Fruit fly (Drosophila melanogaster) whole organism, adult: Measurements from ENCODE around the gene Tango2.

Source experiments
- CG11617 ChIP-seq: fragments of 200-800 bp; sonication (Bioruptor generic); optimal IDR thresholded peaks from 2 replicates; lab custom pipeline; 2017; ENCODE audit warnings: mild to moderate bottlenecking, missing biosample characterization, missing genetic modification reagents, missing genetic modification characterization
- CG12768 ChIP-seq: fragments of 200-800 bp; sonication (Bioruptor generic); optimal IDR thresholded peaks from 2 replicates; lab custom pipeline; 2017; ENCODE audit warnings: missing biosample characterization, missing genetic modification characterization, mild to moderate bottlenecking, moderate library complexity, missing genetic modification reagents
- CG14711 ChIP-seq: fragments of 200-800 bp; sonication (Bioruptor generic); optimal IDR thresholded peaks from 2 replicates; lab custom pipeline; 2018; ENCODE audit warnings: missing biosample characterization, mild to moderate bottlenecking, missing genetic modification characterization, moderate library complexity
- CG33017 ChIP-seq: fragments of 200-800 bp; sonication (Bioruptor generic); optimal IDR thresholded peaks from 2 replicates; lab custom pipeline; 2018; ENCODE audit warnings: missing biosample characterization, mild to moderate bottlenecking, missing genetic modification characterization, moderate library complexity
- CG5204 ChIP-seq: fragments of 200-800 bp; sonication (Bioruptor generic); optimal IDR thresholded peaks from 2 replicates; lab custom pipeline; 2016; ENCODE audit warnings: missing biosample characterization, missing genetic modification characterization
- CG7045 ChIP-seq: fragments of 200-800 bp; sonication (Bioruptor generic); optimal IDR thresholded peaks from 2 replicates; lab custom pipeline; 2017; ENCODE audit warnings: missing biosample characterization, mild to moderate bottlenecking, missing genetic modification characterization
- Clk ChIP-seq: fragments of 200-800 bp; sonication (Bioruptor generic); optimal IDR thresholded peaks from 2 replicates; lab custom pipeline; 2017; ENCODE audit warnings: missing biosample characterization, missing genetic modification characterization
- Crg-1 ChIP-seq: fragments of 200-800 bp; sonication (Bioruptor generic); optimal IDR thresholded peaks from 2 replicates; lab custom pipeline; 2016; ENCODE audit warnings: missing biosample characterization, missing genetic modification characterization
- cic ChIP-seq: fragments of 200-800 bp; sonication (Bioruptor generic); optimal IDR thresholded peaks from 2 replicates; lab custom pipeline; 2017; ENCODE audit warnings: missing biosample characterization, mild to moderate bottlenecking, missing genetic modification characterization, moderate library complexity
- cnc ChIP-seq, 2 experiments: fragments of >200 bp; optimal IDR thresholded peaks; 2 replicates each; lab custom pipeline; 2017
- kay ChIP-seq: fragments of 200-800 bp; sonication (Bioruptor generic); peaks from one replicate; lab custom pipeline; 2016; ENCODE audit warnings: missing biosample characterization, missing genetic modification characterization, borderline replicate concordance
- pad ChIP-seq: fragments of 200-800 bp; sonication (Bioruptor generic); optimal IDR thresholded peaks from 3 replicates; lab custom pipeline; 2017; ENCODE audit warnings: missing biosample characterization, missing genetic modification characterization, mild to moderate bottlenecking, moderate library complexity, missing genetic modification reagents
- tj ChIP-seq: fragments of 200-800 bp; sonication (Bioruptor generic); optimal IDR thresholded peaks from 3 replicates; lab custom pipeline; 2017; ENCODE audit warnings: missing biosample characterization, mild to moderate bottlenecking, missing genetic modification characterization, moderate library complexity
- toe ChIP-seq: fragments of 200-800 bp; sonication (Bioruptor generic); optimal IDR thresholded peaks from 2 replicates; lab custom pipeline; 2016; ENCODE audit warnings: missing biosample characterization, missing genetic modification characterization

DNA sequence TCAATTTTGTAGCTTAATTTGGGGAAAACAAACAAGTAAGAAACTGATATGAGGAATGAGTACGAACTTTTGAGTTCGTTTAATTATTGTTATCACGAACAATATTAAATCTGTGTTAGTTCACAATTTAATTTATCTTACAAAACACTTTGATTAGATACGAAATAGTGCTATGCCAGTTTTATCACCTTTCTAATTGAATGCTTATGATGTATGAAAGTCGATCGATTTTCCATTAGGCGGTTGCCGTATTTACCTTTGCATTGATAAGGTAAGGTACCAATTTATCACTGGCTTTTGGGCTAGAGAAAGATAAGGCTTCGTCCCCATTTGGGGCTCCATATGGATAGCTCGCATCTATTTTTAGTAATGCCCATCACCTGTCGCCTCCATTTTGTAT is 37.5 kb upstream of the Tango2 start:
- no peak for TF ChIP-seq CG33017 (tag; lab: Kevin White, UChicago)
- TF ChIP-seq CG14711 (tag; lab: Kevin White, UChicago), result no peak
- TF ChIP-seq CG5204, result no peak
- no peak for TF ChIP-seq pad (GFP tag; lab: Kevin White, UChicago)
- TF ChIP-seq cnc (optimal IDR thresholded peaks at IDR 0.05; lab: Kevin White, UChicago), result no peak
- TF ChIP-seq CG7045, result no peak
- no peak for TF ChIP-seq CG11617 (GFP tag; lab: Kevin White, UChicago)
- no peak for TF ChIP-seq Clk (GFP tag; lab: Kevin White, UChicago)
- no peak for TF ChIP-seq cic (GFP tag; lab: Kevin White, UChicago)
- TF ChIP-seq Crg-1 (GFP tag; lab: Kevin White, UChicago), result no peak
- no peak for TF ChIP-seq toe (GFP tag; lab: Kevin White, UChicago)
- no peak for TF ChIP-seq tj (GFP tag; lab: Kevin White, UChicago)
- TF ChIP-seq kay (GFP tag; lab: Kevin White, UChicago), result no peak
- no peak for TF ChIP-seq CG12768
